Fruit fly (Drosophila melanogaster): ENCODE results near the gene rg.

- TF ChIP-seq Ets98B (GFP tag; IDR thresholded peaks at IDR 0.05), result no peak
- TF ChIP-seq rn (GFP tag; IDR thresholded peaks at IDR 0.05), result no peak
- TF ChIP-seq Snoo (tag; optimal IDR thresholded peaks at IDR 0.05), result no peak
- no peak for TF ChIP-seq CG10348 (GFP tag; IDR thresholded peaks at IDR 0.05)
- no peak for TF ChIP-seq D1 (tag; optimal IDR thresholded peaks at IDR 0.05)
- no peak for TF ChIP-seq CG32121 (GFP tag; IDR thresholded peaks at IDR 0.05)
- TF ChIP-seq CG34367 (tag; optimal IDR thresholded peaks at IDR 0.05), result no peak
- TF ChIP-seq CG17806 (tag; optimal IDR thresholded peaks at IDR 0.05), result no peak
- no peak for TF ChIP-seq fd96Ca (GFP tag; IDR thresholded peaks at IDR 0.05)
- TF ChIP-seq CG13204 (GFP tag; optimal IDR thresholded peaks at IDR 0.05), result no peak
- TF ChIP-seq gl (tag; optimal IDR thresholded peaks at IDR 0.05), result no peak
- no peak for TF ChIP-seq CG15710 (tag; optimal IDR thresholded peaks at IDR 0.05)
- no peak for TF ChIP-seq CG8159 (tag; optimal IDR thresholded peaks at IDR 0.05)
Measured at dm6 chrX:5187121-5187520, 101.6 kb downstream of the rg start.
